Worm (Caenorhabditis elegans) whole organism, young adult: ENCODE data around the gene gfrp-1.

Experiments
- F37B4.10 ChIP-seq: fragments of 200-800 bp; sonication (Bioruptor generic); IDR thresholded peaks from 2 replicates; pipeline ENCODE4 v1.3.6; 2022; ENCODE audit warnings: missing genetic modification characterization, missing compliant biosample characterization
- F55B11.4 ChIP-seq: sonication (generic microtip); optimal IDR thresholded peaks from 2 replicates; lab custom pipeline; 2016; ENCODE audit warnings: missing compliant biosample characterization, missing genetic modification characterization, borderline replicate concordance; ENCODE audit not compliant: insufficient read depth
- attf-5 ChIP-seq: fragments of 200-800 bp; sonication (Bioruptor generic); optimal IDR thresholded peaks from 2 replicates; lab custom pipeline; 2018; ENCODE audit warnings: mild to moderate bottlenecking, missing genetic modification characterization, missing compliant biosample characterization
- efl-1 ChIP-seq: fragments of 150-350 bp; optimal IDR thresholded peaks from 2 replicates; lab custom pipeline; 2014; ENCODE audit warnings: missing biosample characterization, missing genetic modification reagents, missing genetic modification characterization
- him-1 ChIP-seq: sonication (generic microtip); optimal IDR thresholded peaks from 2 replicates; lab custom pipeline; 2016; ENCODE audit warnings: missing genotype, missing genetic modification reagents, missing genetic modification characterization, missing compliant biosample characterization
- lir-1 ChIP-seq: fragments of 200-800 bp; sonication (Bioruptor generic); conservative IDR thresholded peaks from 2 replicates; pipeline ENCODE4 v1.3.6; 2022; ENCODE audit warnings: missing genetic modification reagents, missing genetic modification characterization, missing compliant biosample characterization
- mes-4 ChIP-seq: sonication (generic microtip); optimal IDR thresholded peaks from 2 replicates; lab custom pipeline; 2016; ENCODE audit warnings: missing genotype, missing genetic modification characterization, missing compliant biosample characterization
- nhr-27 ChIP-seq: fragments of 200-800 bp; sonication (Bioruptor generic); optimal IDR thresholded peaks from 2 replicates; lab custom pipeline; 2018; ENCODE audit warnings: mild to moderate bottlenecking, missing genetic modification characterization, moderate library complexity, missing compliant biosample characterization
- snpc-1.3 ChIP-seq: sonication (generic microtip); optimal IDR thresholded peaks from 2 replicates; lab custom pipeline; 2017; ENCODE audit warnings: missing genetic modification characterization, mild to moderate bottlenecking, missing compliant biosample characterization, antibody characterized with exemption, moderate library complexity, missing genotype, missing genetic modification reagents; ENCODE audit not compliant: insufficient read depth
- tbp1 ChIP-seq: fragments of 200-800 bp; sonication (Bioruptor generic); optimal IDR thresholded peaks from 2 replicates; lab custom pipeline; 2018; ENCODE audit warnings: mild to moderate bottlenecking, missing genetic modification characterization, missing compliant biosample characterization

- TF ChIP-seq tbp1 (no peak), F55B11.4 (tag; lab: Kevin White, UChicago) (no peak), efl-1 (GFP tag; lab: Kevin White, UChicago) (no peak), attf-5 (no peak), snpc-1.3 (tag; lab: Kevin White, UChicago) (no peak), lir-1 (GFP tag; lab: Robert Waterston, UW) (no peak), him-1 (no peak), F37B4.10 (no peak), nhr-27 (no peak), mes-4 (tag; lab: Kevin White, UChicago) (no peak)
Measured at ce11 chrIV:218252-218651, 14.8 kb downstream of the gfrp-1 start, which contains the start of gene prdx-6.
